Worm (Caenorhabditis elegans) whole organism, L4/young adult: ENCODE data around the gene B0303.7.

Experiments used
- W03F9.2 ChIP-seq: fragments of 150-350 bp; optimal IDR thresholded peaks from 2 replicates; lab custom pipeline; 2014; ENCODE audit warnings: missing biosample characterization, missing genetic modification characterization
- him-1 ChIP-seq: sonication (generic microtip); optimal IDR thresholded peaks from 2 replicates; lab custom pipeline; 2016; ENCODE audit warnings: missing genotype, missing genetic modification reagents, missing genetic modification characterization, missing compliant biosample characterization

- TF ChIP-seq W03F9.2 (tag; lab: Kevin White, UChicago) (no peak), him-1 (no peak)
Observed at ce11 chrIII:8700289-8700957, 7.0 kb downstream of the B0303.7 start, which contains the start of the genes sdz-1 and vps-33.1.
